Worm (Caenorhabditis elegans): Measurements from ENCODE around the gene trpp-6.

ce11 chrV:9977211-9977610 is 14.5 kb upstream of the trpp-6 start:
- TF ChIP-seq ztf-29 (GFP tag; IDR thresholded peaks at IDR 0.05) (no peak), flt-1 (GFP tag; IDR thresholded peaks at IDR 0.05) (no peak)

Measured in whole organism, midembryonic.